In genomic region chr3L:21194392-21194925, dm6 we compare ENCODE assay signal across 3 fruit fly cellular contexts.
A peak's percentile ranks its signal among the peaks of the same experiment; 100 is the strongest.
TF ChIP-seq lines count a peak whose summit lies in the region.

No protein-coding gene starts in this region.

- no peak for TF ChIP-seq CTCF in whole organism, embryonic (GFP tag; optimal IDR thresholded peaks at IDR 0.05; lab: Kevin White, UChicago)

TF ChIP-seq in whole organism, adult, 20 proteins besides CTCF, POLR2A, EP300 and RAD21:
- no peak for TF ChIP-seq CG11617 (GFP tag; optimal IDR thresholded peaks at IDR 0.05; lab: Kevin White, UChicago)
- TF ChIP-seq Mnt (GFP tag; optimal IDR thresholded peaks at IDR 0.05; lab: Kevin White, UChicago): peak; percentile 33
- TF ChIP-seq cic (GFP tag; optimal IDR thresholded peaks at IDR 0.05; lab: Kevin White, UChicago): peak; percentile 9
- TF ChIP-seq toe (GFP tag; optimal IDR thresholded peaks at IDR 0.05; lab: Kevin White, UChicago): no peak

TF ChIP-seq in whole organism, embryonic, 481 proteins besides CTCF, POLR2A, EP300 and RAD21 (continues in another document):
- TF ChIP-seq Ssrp (tag; optimal IDR thresholded peaks at IDR 0.05; lab: Kevin White, UChicago) (no peak), Bdp1 (GFP tag; optimal IDR thresholded peaks at IDR 0.05; lab: Kevin White, UChicago) (no peak), ewg (GFP tag; optimal IDR thresholded peaks at IDR 0.05; lab: Kevin White, UChicago) (peak; percentile 86), Asciz (GFP tag; optimal IDR thresholded peaks at IDR 0.05; lab: Kevin White, UChicago) (no peak), CG12236 (GFP tag; optimal IDR thresholded peaks at IDR 0.05; lab: Kevin White, UChicago) (no peak), CG4707 (GFP tag; optimal IDR thresholded peaks at IDR 0.05; lab: Kevin White, UChicago) (no peak), ranshi (GFP tag; IDR thresholded peaks at IDR 0.05; lab: Robert Waterston, UW) (0 out of 2 replicates have a peak, but pooled peaks have one; percentile 11), fu2 (GFP tag; optimal IDR thresholded peaks at IDR 0.05; lab: Kevin White, UChicago) (no peak), wek (GFP tag; optimal IDR thresholded peaks at IDR 0.05; lab: Kevin White, UChicago) (no peak), scrt (GFP tag; optimal IDR thresholded peaks at IDR 0.05; lab: Kevin White, UChicago) (peak; percentile 2), disco-r (GFP tag; optimal IDR thresholded peaks at IDR 0.05; lab: Kevin White, UChicago) (no peak), CG7372 (GFP tag; IDR thresholded peaks at IDR 0.05; lab: Robert Waterston, UW) (no peak), onecut (GFP tag; IDR thresholded peaks at IDR 0.05; lab: Robert Waterston, UW) (peak; percentile 87), CG8388 (GFP tag; optimal IDR thresholded peaks at IDR 0.05; lab: Kevin White, UChicago) (no peak), CG11723 (GFP tag; optimal IDR thresholded peaks at IDR 0.05; lab: Kevin White, UChicago) (no peak), CG14667 (GFP tag; IDR thresholded peaks at IDR 0.05; lab: Robert Waterston, UW) (no peak), CG15514 (GFP tag; optimal IDR thresholded peaks at IDR 0.05; lab: Kevin White, UChicago) (peak; percentile 12), row (GFP tag; IDR thresholded peaks at IDR 0.05; lab: Robert Waterston, UW) (0 out of 3 replicates have a peak, but pooled peaks have one; percentile 9), gcm2 (GFP tag; optimal IDR thresholded peaks at IDR 0.05; lab: Kevin White, UChicago) (no peak), caup (GFP tag; optimal IDR thresholded peaks at IDR 0.05; lab: Kevin White, UChicago; ENCODE audit: severe bottlenecking) (no peak), Atf6 (GFP tag; IDR thresholded peaks at IDR 0.05; lab: Robert Waterston, UW) (no peak), CoRest (tag; optimal IDR thresholded peaks at IDR 0.05; lab: Kevin White, UChicago) (no peak), schlank (tag; optimal IDR thresholded peaks at IDR 0.05; lab: Kevin White, UChicago) (no peak), usp (GFP tag; optimal IDR thresholded peaks at IDR 0.05; lab: Kevin White, UChicago) (no peak), pnt (GFP tag; optimal IDR thresholded peaks at IDR 0.05; lab: Kevin White, UChicago) (no peak), esg (GFP tag; conservative IDR thresholded peaks at IDR 0.05; lab: Robert Waterston, UW) (no peak), Dip3 (GFP tag; optimal IDR thresholded peaks at IDR 0.05; lab: Kevin White, UChicago) (no peak), sqz (GFP tag; optimal IDR thresholded peaks at IDR 0.05; lab: Kevin White, UChicago) (peak; percentile 70), nerfin-1 (tag; optimal IDR thresholded peaks at IDR 0.05; lab: Kevin White, UChicago) (peak; percentile 85), CG10366 (GFP tag; IDR thresholded peaks at IDR 0.05; lab: Robert Waterston, UW) (no peak), Hmr (GFP tag; optimal IDR thresholded peaks at IDR 0.05; lab: Kevin White, UChicago) (no peak), Hey (tag; optimal IDR thresholded peaks at IDR 0.05; lab: Kevin White, UChicago) (peak; percentile 29), mld (GFP tag; IDR thresholded peaks at IDR 0.05; lab: Robert Waterston, UW; ENCODE audit: partially characterized antibody) (no peak), bab2 (GFP tag; optimal IDR thresholded peaks at IDR 0.05; lab: Kevin White, UChicago) (no peak), abd-A (tag; optimal IDR thresholded peaks at IDR 0.05; lab: Kevin White, UChicago) (peak; percentile 10), nmo (GFP tag; optimal IDR thresholded peaks at IDR 0.05; lab: Kevin White, UChicago) (no peak), HLHmδ (GFP tag; optimal IDR thresholded peaks at IDR 0.05; lab: Kevin White, UChicago) (no peak), MTF-1 (GFP tag; optimal IDR thresholded peaks at IDR 0.05; lab: Kevin White, UChicago; ENCODE audit: borderline replicate concordance) (no peak), sd (tag; optimal IDR thresholded peaks at IDR 0.05; lab: Kevin White, UChicago) (peak; percentile 65), Deaf1 (tag; optimal IDR thresholded peaks at IDR 0.05; lab: Kevin White, UChicago) (peak; percentile 53), Tbp (GFP tag; optimal IDR thresholded peaks at IDR 0.05; lab: Kevin White, UChicago) (no peak), CG12219 (GFP tag; optimal IDR thresholded peaks at IDR 0.05; lab: Kevin White, UChicago) (no peak), Blimp-1 (GFP tag; optimal IDR thresholded peaks at IDR 0.05; lab: Kevin White, UChicago) (no peak), seq (GFP tag; IDR thresholded peaks at IDR 0.05; lab: Robert Waterston, UW) (0 out of 2 replicates have a peak, but pooled peaks have one; percentile 22)

TF ChIP-seq in whole organism, wandering third instar larva, 38 proteins besides CTCF, POLR2A, EP300 and RAD21:
- TF ChIP-seq foxo (GFP tag; optimal IDR thresholded peaks at IDR 0.05; lab: Kevin White, UChicago): no peak
- TF ChIP-seq Vsx2 (GFP tag; optimal IDR thresholded peaks at IDR 0.05; lab: Kevin White, UChicago; ENCODE audit: partially characterized antibody): peak; percentile 10
